Worm (Caenorhabditis elegans) whole organism, young adult: ENCODE measurements around the gene srw-51.

ENCODE experiments used
- B0336.3 ChIP-seq: fragments of 200-800 bp; sonication (Bioruptor generic); IDR thresholded peaks from 2 replicates; pipeline ENCODE4 v1.3.6; 2022; ENCODE audit warnings: missing genetic modification characterization, missing compliant biosample characterization
- F37B4.10 ChIP-seq: fragments of 200-800 bp; sonication (Bioruptor generic); IDR thresholded peaks from 2 replicates; pipeline ENCODE4 v1.3.6; 2022; ENCODE audit warnings: missing genetic modification characterization, missing compliant biosample characterization
- Y53G8AR.9 ChIP-seq: fragments of 200-800 bp; sonication (Bioruptor generic); conservative IDR thresholded peaks from 2 replicates; pipeline ENCODE4 v1.3.6; 2022; ENCODE audit warnings: missing genetic modification reagents, missing genetic modification characterization, missing compliant biosample characterization
- hlh-12 ChIP-seq: sonication (generic microtip); optimal IDR thresholded peaks from 2 replicates; lab custom pipeline; 2016; ENCODE audit warnings: missing genetic modification characterization, missing compliant biosample characterization
- hmg-1.2 ChIP-seq: fragments of 200-800 bp; sonication (Bioruptor generic); IDR thresholded peaks from 2 replicates; pipeline ENCODE4 v1.3.6; 2022; ENCODE audit warnings: missing genetic modification reagents, missing genetic modification characterization, missing compliant biosample characterization
- lsy-27 ChIP-seq: sonication (generic microtip); optimal IDR thresholded peaks from 2 replicates; lab custom pipeline; 2017; ENCODE audit warnings: missing genetic modification characterization, mild to moderate bottlenecking, missing compliant biosample characterization, antibody characterized with exemption, missing genotype, borderline replicate concordance; ENCODE audit not compliant: insufficient read depth
- madf-10 ChIP-seq: sonication (generic microtip); optimal IDR thresholded peaks from 2 replicates; lab custom pipeline; 2016; ENCODE audit warnings: mild to moderate bottlenecking, missing genetic modification characterization, missing compliant biosample characterization
- rpc-1 ChIP-seq, 2 experiments: fragments of 150-350 bp in 1 of 2; sonication (generic microtip) in 1 of 2; optimal IDR thresholded peaks; 2 replicates each; lab custom pipeline; 2014 to 2018; ENCODE audit warnings: missing biosample characterization in 1 of 2, missing genetic modification characterization in 1 of 2, missing genetic modification reagents in 1 of 2, missing genotype in 1 of 2
- snpc-3.4 ChIP-seq: sonication (generic microtip); optimal IDR thresholded peaks from 2 replicates; lab custom pipeline; 2017; ENCODE audit warnings: missing genetic modification characterization, mild to moderate bottlenecking, missing compliant biosample characterization, antibody characterized with exemption, moderate library complexity, missing genotype, missing genetic modification reagents
- zfh-2 ChIP-seq: fragments of 200-800 bp; sonication (Bioruptor generic); conservative IDR thresholded peaks from 2 replicates; pipeline ENCODE4 v1.3.6; 2022; ENCODE audit warnings: missing genetic modification reagents, missing genetic modification characterization, missing compliant biosample characterization

- TF ChIP-seq Y53G8AR.9 (GFP tag; lab: Robert Waterston, UW) (no peak), madf-10 (tag; lab: Kevin White, UChicago) (no peak), B0336.3 (GFP tag; lab: Robert Waterston, UW) (no peak), hmg-1.2 (GFP tag; lab: Robert Waterston, UW) (no peak), zfh-2 (GFP tag; lab: Robert Waterston, UW) (no peak), snpc-3.4 (tag; lab: Kevin White, UChicago) (no peak), rpc-1 (optimal IDR thresholded peaks at IDR 0.05; lab: Kevin White, UChicago) (no peak), rpc-1 (tag; optimal IDR thresholded peaks at IDR 0.05; lab: Kevin White, UChicago) (no peak), hlh-12 (no peak), lsy-27 (tag; lab: Kevin White, UChicago) (no peak), F37B4.10 (no peak)
Measured at ce11 chrV:17154944-17155343, 15.8 kb downstream of the srw-51 start.
